Worm (Caenorhabditis elegans) whole organism, early embryonic: ENCODE measurements around the gene nbs-1.

ENCODE experiments used
- B0310.2 ChIP-seq: sonication (generic microtip); optimal IDR thresholded peaks from 2 replicates; lab custom pipeline; 2016; ENCODE audit warnings: mild to moderate bottlenecking, missing genetic modification characterization, missing compliant biosample characterization
- F13C5.2 ChIP-seq: sonication (generic microtip); optimal IDR thresholded peaks from 2 replicates; lab custom pipeline; 2017; ENCODE audit warnings: mild to moderate bottlenecking, missing genetic modification characterization, inconsistent platforms, missing compliant biosample characterization
- aly-1 ChIP-seq: sonication (generic microtip); optimal IDR thresholded peaks from 2 replicates; lab custom pipeline; 2016; ENCODE audit warnings: missing genetic modification characterization, missing compliant biosample characterization
- ama-1 ChIP-seq: fragments of 150-350 bp; optimal IDR thresholded peaks from 2 replicates; lab custom pipeline; 2014
- ceh-13 ChIP-seq: fragments of 200-800 bp; sonication (Bioruptor generic); optimal IDR thresholded peaks from 2 replicates; lab custom pipeline; 2018; ENCODE audit warnings: mild to moderate bottlenecking, missing genetic modification characterization, missing compliant biosample characterization
- ceh-36 ChIP-seq: sonication (generic microtip); optimal IDR thresholded peaks from 2 replicates; lab custom pipeline; 2016; ENCODE audit warnings: missing genetic modification characterization, inconsistent platforms, missing compliant biosample characterization
- ets-7 ChIP-seq: sonication (generic microtip); optimal IDR thresholded peaks from 2 replicates; lab custom pipeline; 2016; ENCODE audit warnings: missing genotype, missing genetic modification characterization, missing compliant biosample characterization
- flt-1 ChIP-seq: fragments of 200-800 bp; sonication (Bioruptor generic); IDR thresholded peaks from 2 replicates; pipeline ENCODE4 v1.3.6; 2022; ENCODE audit warnings: missing genetic modification characterization, missing compliant biosample characterization
- hmbx-1 ChIP-seq: sonication (generic microtip); optimal IDR thresholded peaks from 2 replicates; lab custom pipeline; 2016; ENCODE audit warnings: mild to moderate bottlenecking, missing genetic modification characterization, missing compliant biosample characterization
- hmg-4 ChIP-seq: fragments of 200-800 bp; sonication (Bioruptor generic); optimal IDR thresholded peaks from 2 replicates; lab custom pipeline; 2018; ENCODE audit warnings: mild to moderate bottlenecking, missing genetic modification characterization, missing compliant biosample characterization
- hnd-1 ChIP-seq: sonication (generic microtip); optimal IDR thresholded peaks from 2 replicates; lab custom pipeline; 2016; ENCODE audit warnings: missing genetic modification characterization, missing compliant biosample characterization
- pes-1 ChIP-seq: fragments of 200-800 bp; sonication (Bioruptor generic); IDR thresholded peaks from 2 replicates; pipeline ENCODE4 v1.3.6; 2022; ENCODE audit warnings: missing genetic modification reagents, missing genetic modification characterization, missing compliant biosample characterization
- scrt-1 ChIP-seq: fragments of 200-800 bp; sonication (Bioruptor generic); IDR thresholded peaks from 2 replicates; pipeline ENCODE4 v1.3.6; 2022; ENCODE audit warnings: missing genetic modification characterization, missing compliant biosample characterization
- sea-1 ChIP-seq: fragments of 200-800 bp; sonication (Bioruptor generic); conservative IDR thresholded peaks from 2 replicates; pipeline ENCODE4 v1.3.6; 2022; ENCODE audit warnings: missing genetic modification characterization, missing compliant biosample characterization
- tbx-11 ChIP-seq: fragments of 200-800 bp; sonication (Bioruptor generic); IDR thresholded peaks from 2 replicates; pipeline ENCODE4 v1.3.6; 2022; ENCODE audit warnings: missing genetic modification characterization, missing compliant biosample characterization
- tbx-37 ChIP-seq: fragments of 200-800 bp; sonication (Bioruptor generic); conservative IDR thresholded peaks from 2 replicates; pipeline ENCODE4 v1.3.6; 2022; ENCODE audit warnings: missing genetic modification reagents, missing genetic modification characterization, missing compliant biosample characterization
- tra-4 ChIP-seq: sonication (generic microtip); optimal IDR thresholded peaks from 2 replicates; lab custom pipeline; 2017; ENCODE audit warnings: missing genetic modification characterization, missing compliant biosample characterization

The nbs-1 gene

ce11 chrII:11072565-11072964 is 23.7 kb downstream of the nbs-1 start:
- TF ChIP-seq F13C5.2 (tag; lab: Kevin White, UChicago) (no peak), hnd-1 (tag; lab: Kevin White, UChicago) (no peak), tbx-11 (GFP tag; lab: Robert Waterston, UW) (no peak), ets-7 (tag; lab: Kevin White, UChicago) (no peak), sea-1 (GFP tag; lab: Robert Waterston, UW) (no peak), scrt-1 (GFP tag; lab: Robert Waterston, UW) (no peak), B0310.2 (tag; lab: Kevin White, UChicago) (no peak), hmg-4 (no peak), hmbx-1 (tag; lab: Kevin White, UChicago) (no peak), ceh-13 (GFP tag; lab: Kevin White, UChicago) (no peak), pes-1 (no peak)

ce11 chrII:11064191-11064695 is 32.0 kb downstream of the nbs-1 start:
- no peak for TF ChIP-seq ceh-13 (GFP tag; lab: Kevin White, UChicago)
- TF ChIP-seq ceh-36 (tag; lab: Kevin White, UChicago) = no peak
- no peak for TF ChIP-seq hmg-4
- no peak for TF ChIP-seq tra-4
- no peak for TF ChIP-seq pes-1
- TF ChIP-seq scrt-1 (GFP tag; lab: Robert Waterston, UW) = no peak
- TF ChIP-seq tbx-11 (GFP tag; lab: Robert Waterston, UW) = no peak
- TF ChIP-seq aly-1 = no peak
- no peak for TF ChIP-seq flt-1 (GFP tag; lab: Robert Waterston, UW)
- TF ChIP-seq F13C5.2 (tag; lab: Kevin White, UChicago) = no peak
- no peak for TF ChIP-seq sea-1 (GFP tag; lab: Robert Waterston, UW)
- no peak for TF ChIP-seq B0310.2 (tag; lab: Kevin White, UChicago)
- TF ChIP-seq hnd-1 (tag; lab: Kevin White, UChicago) = no peak
- TF ChIP-seq hmbx-1 (tag; lab: Kevin White, UChicago) = no peak
- TF ChIP-seq ets-7 (tag; lab: Kevin White, UChicago) = no peak
- TF ChIP-seq ama-1 (lab: Kevin White, UChicago) = no peak
- TF ChIP-seq tbx-37 (GFP tag; lab: Robert Waterston, UW) = no peak

ce11 chrII:11057256-11057655 is 39.0 kb downstream of the nbs-1 start:
- TF ChIP-seq ama-1 (lab: Kevin White, UChicago) (no peak), ceh-13 (GFP tag; lab: Kevin White, UChicago) (no peak), F13C5.2 (tag; lab: Kevin White, UChicago) (no peak), hmbx-1 (tag; lab: Kevin White, UChicago) (no peak), ceh-36 (tag; lab: Kevin White, UChicago) (no peak), aly-1 (no peak), B0310.2 (tag; lab: Kevin White, UChicago) (no peak), ets-7 (tag; lab: Kevin White, UChicago) (no peak), tra-4 (no peak), hnd-1 (tag; lab: Kevin White, UChicago) (no peak), flt-1 (GFP tag; lab: Robert Waterston, UW) (no peak), tbx-11 (GFP tag; lab: Robert Waterston, UW) (no peak), scrt-1 (GFP tag; lab: Robert Waterston, UW) (no peak), hmg-4 (no peak), pes-1 (no peak), sea-1 (GFP tag; lab: Robert Waterston, UW) (no peak), tbx-37 (GFP tag; lab: Robert Waterston, UW) (no peak)

- no peak for TF ChIP-seq tbx-37 (GFP tag; lab: Robert Waterston, UW)
- no peak for TF ChIP-seq B0310.2 (tag; lab: Kevin White, UChicago)
- TF ChIP-seq F13C5.2 (tag; lab: Kevin White, UChicago) = no peak
- TF ChIP-seq ceh-13 (GFP tag; lab: Kevin White, UChicago) = no peak
- no peak for TF ChIP-seq sea-1 (GFP tag; lab: Robert Waterston, UW)
- TF ChIP-seq scrt-1 (GFP tag; lab: Robert Waterston, UW) = no peak
- TF ChIP-seq pes-1 = no peak
- no peak for TF ChIP-seq hmbx-1 (tag; lab: Kevin White, UChicago)
- TF ChIP-seq hnd-1 (tag; lab: Kevin White, UChicago) = no peak
- no peak for TF ChIP-seq ets-7 (tag; lab: Kevin White, UChicago)
- TF ChIP-seq tbx-11 (GFP tag; lab: Robert Waterston, UW) = no peak
- no peak for TF ChIP-seq ceh-36 (tag; lab: Kevin White, UChicago)
- no peak for TF ChIP-seq flt-1 (GFP tag; lab: Robert Waterston, UW)
Observed at ce11 chrII:11055223-11055622, 41.1 kb downstream of the nbs-1 start, which contains the start of gene F45E10.2. Gene F45E10.2, minus strand, starts transcription at chrII:11055323.

ce11 chrII:11052526-11052925 is 43.8 kb downstream of the nbs-1 start:
- TF ChIP-seq F13C5.2 (tag; lab: Kevin White, UChicago) = no peak
- TF ChIP-seq tra-4 = no peak
- no peak for TF ChIP-seq ama-1 (lab: Kevin White, UChicago)
- no peak for TF ChIP-seq scrt-1 (GFP tag; lab: Robert Waterston, UW)
- no peak for TF ChIP-seq sea-1 (GFP tag; lab: Robert Waterston, UW)
- no peak for TF ChIP-seq ceh-13 (GFP tag; lab: Kevin White, UChicago)

ce11 chrII:11050678-11051077 is 45.6 kb downstream of the nbs-1 start:
- TF ChIP-seq ceh-13 (GFP tag; lab: Kevin White, UChicago) = no peak
- TF ChIP-seq tbx-11 (GFP tag; lab: Robert Waterston, UW) = no peak
- TF ChIP-seq scrt-1 (GFP tag; lab: Robert Waterston, UW) = no peak
- no peak for TF ChIP-seq hmbx-1 (tag; lab: Kevin White, UChicago)
- TF ChIP-seq hnd-1 (tag; lab: Kevin White, UChicago) = no peak
- no peak for TF ChIP-seq flt-1 (GFP tag; lab: Robert Waterston, UW)
- TF ChIP-seq sea-1 (GFP tag; lab: Robert Waterston, UW) = no peak
- no peak for TF ChIP-seq aly-1
- TF ChIP-seq tra-4 = no peak

- no peak for TF ChIP-seq aly-1
- no peak for TF ChIP-seq B0310.2 (tag; lab: Kevin White, UChicago)
- TF ChIP-seq tra-4 = no peak
- TF ChIP-seq pes-1 = no peak
- no peak for TF ChIP-seq flt-1 (GFP tag; lab: Robert Waterston, UW)
- TF ChIP-seq F13C5.2 (tag; lab: Kevin White, UChicago) = no peak
- no peak for TF ChIP-seq ceh-36 (tag; lab: Kevin White, UChicago)
- TF ChIP-seq ets-7 (tag; lab: Kevin White, UChicago) = no peak
- TF ChIP-seq hnd-1 (tag; lab: Kevin White, UChicago) = no peak
- TF ChIP-seq ceh-13 (GFP tag; lab: Kevin White, UChicago) = no peak
- TF ChIP-seq sea-1 (GFP tag; lab: Robert Waterston, UW) = no peak
- no peak for TF ChIP-seq tbx-37 (GFP tag; lab: Robert Waterston, UW)
- no peak for TF ChIP-seq hmbx-1 (tag; lab: Kevin White, UChicago)
- no peak for TF ChIP-seq hmg-4
Observed at ce11 chrII:11049876-11050275, 46.4 kb downstream of the nbs-1 start, which contains the start of the genes sdhd-1 and ilkp-1. Gene sdhd-1, minus strand, starts transcription at chrII:11049913. Gene ilkp-1, plus strand, starts transcription at chrII:11050255.
